Fruit fly (Drosophila melanogaster) whole organism, embryonic: Measurements from ENCODE around the gene CG42673.
A peak's percentile ranks its signal among the peaks of the same experiment; 100 is the strongest.

Experiments used
- Atf3 ChIP-seq: fragments of 200-800 bp; sonication (Bioruptor generic); optimal IDR thresholded peaks from 3 replicates; lab custom pipeline; 2016; ENCODE audit warnings: missing biosample characterization, missing genetic modification characterization
- CG10147 ChIP-seq: fragments of 200-800 bp; sonication (Bioruptor generic); optimal IDR thresholded peaks from 2 replicates; lab custom pipeline; 2019; ENCODE audit warnings: missing biosample characterization, mild to moderate bottlenecking, missing genetic modification characterization, moderate library complexity
- CG10431 ChIP-seq: fragments of 200-800 bp; sonication (Bioruptor generic); optimal IDR thresholded peaks from 3 replicates; lab custom pipeline; 2018; ENCODE audit warnings: missing biosample characterization, mild to moderate bottlenecking, missing genetic modification characterization
- CG11696 ChIP-seq: fragments of 200-800 bp; sonication (Bioruptor generic); IDR thresholded peaks from 2 replicates; pipeline ENCODE4 v1.3.6; 2022; ENCODE audit warnings: missing biosample characterization, missing genetic modification characterization
- CG12659 ChIP-seq: fragments of 200-800 bp; sonication (Bioruptor generic); optimal IDR thresholded peaks from 3 replicates; lab custom pipeline; 2017; ENCODE audit warnings: mild to moderate bottlenecking, missing biosample characterization, missing genetic modification reagents, missing genetic modification characterization
- CG12744 ChIP-seq: fragments of 200-800 bp; sonication (Bioruptor generic); optimal IDR thresholded peaks from 2 replicates; lab custom pipeline; 2016; ENCODE audit warnings: missing biosample characterization, missing genetic modification characterization
- CG14441 ChIP-seq: fragments of 200-800 bp; sonication (Bioruptor generic); IDR thresholded peaks from 2 replicates; pipeline ENCODE4 v1.3.6; 2022; ENCODE audit warnings: missing biosample characterization, missing genetic modification characterization
- CG1529 ChIP-seq: fragments of 200-800 bp; sonication (Bioruptor generic); optimal IDR thresholded peaks from 3 replicates; lab custom pipeline; 2018; ENCODE audit warnings: missing biosample characterization, missing genetic modification characterization
- CG16779 ChIP-seq: fragments of 200-800 bp; sonication (Bioruptor generic); IDR thresholded peaks from 2 replicates; pipeline ENCODE4 v1.3.6; 2022; ENCODE audit warnings: missing biosample characterization, missing genetic modification characterization
- CG32767 ChIP-seq: fragments of 200-800 bp; sonication (Bioruptor generic); IDR thresholded peaks from 2 replicates; pipeline ENCODE4 v1.3.6; 2022; ENCODE audit warnings: missing biosample characterization, missing genetic modification characterization
- CG4282 ChIP-seq: fragments of 200-800 bp; sonication (Bioruptor generic); optimal IDR thresholded peaks from 2 replicates; lab custom pipeline; 2016; ENCODE audit warnings: missing biosample characterization, missing genetic modification characterization
- CG4820 ChIP-seq: fragments of 200-800 bp; sonication (Bioruptor generic); optimal IDR thresholded peaks from 3 replicates; lab custom pipeline; 2016; ENCODE audit warnings: missing biosample characterization, missing genetic modification characterization
- CG8290 ChIP-seq, 3 experiments: fragments of 200-800 bp; sonication (Bioruptor generic); optimal IDR thresholded peaks; 2 replicates each; lab custom pipeline; 2016 to 2019; ENCODE audit warnings: missing biosample characterization in 3 of 3, missing genetic modification characterization in 3 of 3, mild to moderate bottlenecking in 2 of 3, moderate library complexity in 1 of 3
- CG9817 ChIP-seq: fragments of 200-800 bp; sonication (Bioruptor generic); optimal IDR thresholded peaks from 2 replicates; lab custom pipeline; 2018; ENCODE audit warnings: missing biosample characterization, mild to moderate bottlenecking, missing genetic modification characterization, moderate library complexity
- Fer3 ChIP-seq: fragments of 200-800 bp; sonication (Bioruptor generic); optimal IDR thresholded peaks from 2 replicates; lab custom pipeline; 2018; ENCODE audit warnings: missing biosample characterization, mild to moderate bottlenecking, missing genetic modification characterization, moderate library complexity
- HLH3B ChIP-seq: fragments of 200-800 bp; sonication (Bioruptor generic); IDR thresholded peaks from 2 replicates; pipeline ENCODE4 v1.3.6; 2022; ENCODE audit warnings: missing biosample characterization, missing genetic modification characterization
- Hand ChIP-seq: fragments of 200-800 bp; sonication (Bioruptor generic); optimal IDR thresholded peaks from 2 replicates; lab custom pipeline; 2017; ENCODE audit warnings: mild to moderate bottlenecking, missing biosample characterization, missing genetic modification reagents, missing genetic modification characterization
- Hmx ChIP-seq: fragments of 200-800 bp; sonication (Bioruptor generic); optimal IDR thresholded peaks from 2 replicates; lab custom pipeline; 2016; ENCODE audit warnings: missing biosample characterization, missing genetic modification characterization
- Hr39 ChIP-seq: fragments of >200 bp; optimal IDR thresholded peaks from 2 replicates; lab custom pipeline; 2017
- Hsf ChIP-seq: fragments of 200-800 bp; sonication (Bioruptor generic); optimal IDR thresholded peaks from 3 replicates; lab custom pipeline; 2016; ENCODE audit warnings: missing biosample characterization, missing genetic modification characterization
- Lim3 ChIP-seq: fragments of 200-800 bp; sonication (Bioruptor generic); IDR thresholded peaks from 2 replicates; pipeline ENCODE4 v1.3.6; 2022; ENCODE audit warnings: missing biosample characterization, missing genetic modification characterization
- MTF-1 ChIP-seq: fragments of 200-800 bp; sonication (Bioruptor generic); optimal IDR thresholded peaks from 2 replicates; lab custom pipeline; 2018; ENCODE audit warnings: missing biosample characterization, mild to moderate bottlenecking, missing genetic modification characterization, borderline replicate concordance
- Meics ChIP-seq: fragments of 200-800 bp; sonication (Bioruptor generic); optimal IDR thresholded peaks from 2 replicates; lab custom pipeline; 2017; ENCODE audit warnings: missing biosample characterization, mild to moderate bottlenecking, missing genetic modification characterization
- NC2α ChIP-seq: fragments of 200-800 bp; sonication (Bioruptor generic); optimal IDR thresholded peaks from 2 replicates; lab custom pipeline; 2016; ENCODE audit warnings: missing biosample characterization, missing genetic modification characterization
- NFAT ChIP-seq: fragments of 200-800 bp; sonication (Bioruptor generic); IDR thresholded peaks from 2 replicates; pipeline ENCODE4 v1.3.6; 2022; ENCODE audit warnings: missing biosample characterization, missing genetic modification characterization
- Nf-YA ChIP-seq: fragments of 200-800 bp; sonication (Bioruptor generic); IDR thresholded peaks from 2 replicates; pipeline ENCODE4 v1.3.6; 2022; ENCODE audit warnings: missing biosample characterization, missing genetic modification characterization
- Nf-YB ChIP-seq: fragments of 200-800 bp; sonication (Bioruptor generic); optimal IDR thresholded peaks from 3 replicates; lab custom pipeline; 2019; ENCODE audit warnings: missing biosample characterization, mild to moderate bottlenecking, missing genetic modification characterization, moderate library complexity
- Side ChIP-seq: fragments of 200-800 bp; sonication (Bioruptor generic); optimal IDR thresholded peaks from 2 replicates; lab custom pipeline; 2016; ENCODE audit warnings: missing biosample characterization, missing genetic modification characterization
- Taf1 ChIP-seq: fragments of 200-800 bp; sonication (Bioruptor generic); IDR thresholded peaks from 2 replicates; pipeline ENCODE4 v1.3.6; 2022; ENCODE audit warnings: missing biosample characterization, missing genetic modification characterization
- Usf ChIP-seq: fragments of 200-800 bp; sonication (Bioruptor generic); optimal IDR thresholded peaks from 2 replicates; lab custom pipeline; 2017; ENCODE audit warnings: missing genotype, missing biosample characterization, missing genetic modification characterization
- Xrp1 ChIP-seq: fragments of 200-800 bp; sonication (Bioruptor generic); IDR thresholded peaks from 2 replicates; pipeline ENCODE4 v1.3.6; 2022; ENCODE audit warnings: missing biosample characterization, missing genetic modification characterization
- YL-1 ChIP-seq: fragments of 200-800 bp; sonication (Bioruptor generic); optimal IDR thresholded peaks from 3 replicates; lab custom pipeline; 2017; ENCODE audit warnings: missing biosample characterization, mild to moderate bottlenecking, missing genetic modification characterization
- ase ChIP-seq: fragments of 200-800 bp; sonication (Bioruptor generic); IDR thresholded peaks from 3 replicates; pipeline ENCODE4 v1.3.6; 2022; ENCODE audit warnings: missing biosample characterization, missing genetic modification characterization
- chif ChIP-seq, 2 experiments: fragments of 200-800 bp; sonication (Bioruptor generic); optimal IDR thresholded peaks; 3 replicates each; lab custom pipeline; 2016; ENCODE audit warnings: missing biosample characterization in 2 of 2, missing genetic modification characterization in 2 of 2
- dan ChIP-seq: fragments of 200-800 bp; sonication (Bioruptor generic); IDR thresholded peaks from 2 replicates; pipeline ENCODE4 v1.3.6; 2022; ENCODE audit warnings: missing biosample characterization, missing genetic modification characterization
- gfzf ChIP-seq: fragments of 200-800 bp; sonication (Bioruptor generic); optimal IDR thresholded peaks from 2 replicates; lab custom pipeline; 2016; ENCODE audit warnings: missing biosample characterization, mild to moderate bottlenecking, missing genetic modification characterization, moderate library complexity
- grau ChIP-seq: fragments of 200-800 bp; optimal IDR thresholded peaks from 3 replicates; lab custom pipeline; 2019; ENCODE audit warnings: missing biosample characterization, mild to moderate bottlenecking, missing genetic modification characterization, moderate library complexity
- ham ChIP-seq: fragments of 200-800 bp; sonication (Bioruptor generic); IDR thresholded peaks from 2 replicates; pipeline ENCODE4 v1.3.6; 2022; ENCODE audit warnings: missing biosample characterization, missing genetic modification characterization
- hb ChIP-seq: fragments of 200-800 bp; sonication (Bioruptor generic); IDR thresholded peaks from 3 replicates; pipeline ENCODE4 v1.3.6; 2022; ENCODE audit warnings: missing biosample characterization, missing genetic modification characterization; ENCODE audit not compliant: partially characterized antibody
- hkb ChIP-seq, 2 experiments: fragments of 200-800 bp in 1 of 2; fragments of >200 bp in 1 of 2; sonication (Bioruptor generic) in 1 of 2; IDR thresholded peaks in 1 of 2; optimal IDR thresholded peaks in 1 of 2; 2 replicates each; pipeline versions ENCODE4 v1.3.6 to Lab custom; 2017 to 2022; ENCODE audit warnings: missing biosample characterization in 1 of 2, missing genetic modification characterization in 1 of 2
- kah ChIP-seq: fragments of 200-800 bp; sonication (Bioruptor generic); optimal IDR thresholded peaks from 2 replicates; lab custom pipeline; 2018; ENCODE audit warnings: missing biosample characterization, mild to moderate bottlenecking, missing genetic modification characterization
- ken ChIP-seq: fragments of 200-800 bp; sonication (Bioruptor generic); IDR thresholded peaks from 3 replicates; pipeline ENCODE4 v1.3.6; 2022; ENCODE audit warnings: missing biosample characterization, missing genetic modification characterization
- nerfin-1 ChIP-seq: fragments of 200-800 bp; sonication (Bioruptor generic); optimal IDR thresholded peaks from 3 replicates; lab custom pipeline; 2019; ENCODE audit warnings: missing biosample characterization, mild to moderate bottlenecking, missing genetic modification characterization, moderate library complexity
- phol ChIP-seq: fragments of 200-800 bp; sonication (Bioruptor generic); optimal IDR thresholded peaks from 3 replicates; lab custom pipeline; 2018; ENCODE audit warnings: missing biosample characterization, mild to moderate bottlenecking, missing genetic modification characterization, moderate library complexity
- pnt ChIP-seq: fragments of 200-800 bp; sonication (Bioruptor generic); optimal IDR thresholded peaks from 3 replicates; lab custom pipeline; 2016; ENCODE audit warnings: missing biosample characterization, missing genetic modification characterization
- pros ChIP-seq: fragments of 200-800 bp; sonication (Bioruptor generic); optimal IDR thresholded peaks from 3 replicates; lab custom pipeline; 2019; ENCODE audit warnings: missing biosample characterization, mild to moderate bottlenecking, missing genetic modification characterization, moderate library complexity
- ranshi ChIP-seq: fragments of 200-800 bp; sonication (Bioruptor generic); IDR thresholded peaks from 2 replicates; pipeline ENCODE4 v1.3.6; 2022; ENCODE audit warnings: missing biosample characterization, missing genetic modification characterization
- sens ChIP-seq: fragments of 200-800 bp; sonication (Bioruptor generic); peaks from one replicate; lab custom pipeline; 2016; ENCODE audit warnings: missing biosample characterization, missing genetic modification characterization
- seq ChIP-seq: fragments of 200-800 bp; sonication (Bioruptor generic); IDR thresholded peaks from 2 replicates; pipeline ENCODE4 v1.3.6; 2022; ENCODE audit warnings: missing biosample characterization, missing genetic modification characterization
- zf30C ChIP-seq: fragments of 200-800 bp; sonication (Bioruptor generic); optimal IDR thresholded peaks from 3 replicates; lab custom pipeline; 2018; ENCODE audit warnings: missing biosample characterization, mild to moderate bottlenecking, missing genetic modification characterization

Gene CG42673

dm6 chr3L:9509037-9509830 is 37.8 kb upstream of the CG42673 start, which contains the start of gene CG3408 (continued):
- TF ChIP-seq hkb (optimal IDR thresholded peaks at IDR 0.05; lab: Kevin White, UChicago) (no peak), hkb (GFP tag; IDR thresholded peaks at IDR 0.05; lab: Robert Waterston, UW) (no peak), CG12659 (GFP tag; lab: Kevin White, UChicago) (peak; percentile 71), grau (tag; lab: Kevin White, UChicago) (no peak), dan (GFP tag; lab: Robert Waterston, UW) (no peak), pnt (GFP tag; lab: Kevin White, UChicago) (no peak), Nf-YB (GFP tag; lab: Kevin White, UChicago) (no peak), sens (GFP tag; lab: Kevin White, UChicago) (peak; percentile 84), Hmx (GFP tag; lab: Kevin White, UChicago) (no peak), phol (tag; lab: Kevin White, UChicago) (no peak), ham (no peak), Side (GFP tag; lab: Kevin White, UChicago) (no peak), CG10431 (peak; percentile 50), CG32767 (GFP tag; lab: Robert Waterston, UW) (no peak), YL-1 (GFP tag; lab: Kevin White, UChicago) (peak; percentile 60), hb (no peak), Hand (GFP tag; lab: Kevin White, UChicago) (no peak), ase (GFP tag; lab: Robert Waterston, UW) (no peak), CG8290 (GFP tag; optimal IDR thresholded peaks at IDR 0.05; lab: Kevin White, UChicago) (peak; percentile 17), CG8290 (tag; optimal IDR thresholded peaks at IDR 0.05; lab: Kevin White, UChicago) (peak in 1 of 2 experiments; percentile 48), Meics (no peak), Xrp1 (0 out of 2 replicates have a peak, but pooled peaks have one; percentile 18), Usf (GFP tag; lab: Kevin White, UChicago) (no peak), zf30C (no peak), gfzf (GFP tag; lab: Kevin White, UChicago) (peak; percentile 94), Atf3 (no peak), nerfin-1 (tag; lab: Kevin White, UChicago) (peak; percentile 50), CG4282 (GFP tag; lab: Kevin White, UChicago) (no peak), CG16779 (GFP tag; lab: Robert Waterston, UW) (no peak), Taf1 (no peak), Hr39 (lab: Kevin White, UChicago) (no peak), pros (GFP tag; lab: Kevin White, UChicago) (peak; percentile 95), CG4820 (no peak), chif (GFP tag; optimal IDR thresholded peaks at IDR 0.05; lab: Kevin White, UChicago) (no peak), Nf-YA (GFP tag; lab: Robert Waterston, UW) (no peak), ken (GFP tag; lab: Robert Waterston, UW) (peak; percentile 36; the same call in 1 of the 3 replicates), Lim3 (GFP tag; lab: Robert Waterston, UW) (no peak), Fer3 (tag; lab: Kevin White, UChicago) (no peak), CG10147 (no peak), CG1529 (peak; percentile 4), CG12744 (GFP tag; lab: Kevin White, UChicago) (no peak), MTF-1 (GFP tag; lab: Kevin White, UChicago) (no peak), CG11696 (GFP tag; lab: Robert Waterston, UW) (no peak), CG14441 (GFP tag; lab: Robert Waterston, UW) (no peak), NC2α (GFP tag; lab: Kevin White, UChicago) (no peak), CG9817 (tag; lab: Kevin White, UChicago) (no peak), kah (GFP tag; lab: Kevin White, UChicago) (no peak), NFAT (GFP tag; lab: Robert Waterston, UW) (no peak), seq (GFP tag; lab: Robert Waterston, UW) (peak; percentile 64; the same call in 1 of the 2 replicates), ranshi (0 out of 2 replicates have a peak, but pooled peaks have one; percentile 8), Hsf (no peak), HLH3B (GFP tag; lab: Robert Waterston, UW) (no peak)
